Fruit fly (Drosophila melanogaster): ENCODE data around the gene CG14891.

The CG14891 gene

DNA sequence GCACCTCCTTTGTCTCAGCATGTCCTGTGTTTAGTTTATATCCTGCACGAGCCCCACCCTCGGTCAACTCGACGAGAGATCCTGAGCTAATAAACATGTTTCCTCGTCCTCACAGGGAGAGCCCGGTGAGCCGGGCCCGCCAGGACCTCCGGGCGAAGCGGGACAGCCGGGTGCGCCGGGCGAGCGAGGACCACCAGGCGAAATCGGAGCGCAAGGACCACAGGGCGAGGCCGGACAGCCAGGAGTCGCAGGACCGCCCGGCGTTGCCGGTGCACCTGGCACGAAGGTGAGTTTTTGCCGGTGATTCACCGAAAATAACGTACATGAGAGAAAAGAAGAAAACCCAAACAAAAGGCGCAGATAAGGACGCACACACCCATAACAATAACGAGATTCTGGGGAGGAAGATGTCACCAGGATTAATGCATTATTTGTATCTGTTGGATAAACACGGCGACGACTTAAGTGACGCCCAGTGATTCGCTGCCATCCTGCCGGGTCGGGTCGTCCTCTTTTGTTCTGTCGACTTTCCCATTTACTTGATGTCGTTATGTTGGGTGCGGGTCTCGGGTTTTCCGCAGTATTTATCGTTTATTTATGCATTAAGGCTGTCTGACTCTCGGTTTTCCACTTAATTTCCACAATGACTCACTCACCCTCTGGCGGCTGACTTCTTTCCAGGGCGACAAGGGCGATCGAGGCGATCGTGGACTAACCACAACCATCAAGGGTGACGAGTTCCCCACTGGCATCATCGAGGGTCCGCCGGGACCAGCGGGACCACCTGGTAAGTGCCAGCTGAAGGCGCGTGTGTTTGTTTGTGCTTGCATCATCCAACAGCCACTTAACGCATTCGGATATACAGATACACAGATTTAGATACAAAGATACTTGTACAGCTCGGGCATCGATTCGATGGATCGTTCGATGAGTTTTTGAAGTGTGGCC is 19.4 kb upstream of the CG14891 start:
- no peak for TF ChIP-seq noc (tag; optimal IDR thresholded peaks at IDR 0.05)

DNA sequence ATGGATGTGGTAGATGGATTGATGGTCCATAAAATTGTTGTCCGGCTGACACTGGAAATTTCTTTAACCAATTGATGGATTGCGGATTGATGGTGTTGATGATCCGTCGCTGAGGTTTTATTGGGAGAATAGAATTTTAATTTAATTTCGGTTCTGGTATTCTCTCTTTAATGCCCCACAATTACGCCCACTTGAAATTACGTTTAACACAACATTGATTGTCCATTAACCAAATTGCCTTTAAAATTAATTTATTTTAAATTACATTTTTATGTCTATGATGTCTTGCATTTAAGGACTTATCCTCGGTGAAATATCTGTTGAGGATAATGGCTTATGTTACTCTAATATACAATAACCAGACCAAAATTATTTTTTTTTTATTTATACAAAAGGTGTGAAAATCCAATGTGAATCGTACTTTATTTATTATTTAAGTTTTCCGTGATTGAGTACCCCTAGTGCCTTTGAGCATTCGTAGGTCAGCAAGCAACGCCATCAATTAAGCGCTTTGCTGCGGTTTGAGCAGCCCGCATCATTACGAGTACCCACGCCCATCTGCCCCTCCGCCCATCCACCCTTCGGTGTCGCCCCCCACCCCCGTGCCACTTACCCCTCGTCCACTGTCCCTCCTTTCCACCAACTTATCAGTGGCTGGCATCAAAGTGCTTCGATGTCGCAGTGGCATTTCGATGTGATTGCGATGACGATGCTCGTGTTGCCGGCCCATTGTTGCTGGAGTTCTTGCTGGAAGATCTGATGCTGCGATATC is 17.7 kb upstream of the CG14891 start:
- no peak for TF ChIP-seq noc (tag; optimal IDR thresholded peaks at IDR 0.05)

DNA sequence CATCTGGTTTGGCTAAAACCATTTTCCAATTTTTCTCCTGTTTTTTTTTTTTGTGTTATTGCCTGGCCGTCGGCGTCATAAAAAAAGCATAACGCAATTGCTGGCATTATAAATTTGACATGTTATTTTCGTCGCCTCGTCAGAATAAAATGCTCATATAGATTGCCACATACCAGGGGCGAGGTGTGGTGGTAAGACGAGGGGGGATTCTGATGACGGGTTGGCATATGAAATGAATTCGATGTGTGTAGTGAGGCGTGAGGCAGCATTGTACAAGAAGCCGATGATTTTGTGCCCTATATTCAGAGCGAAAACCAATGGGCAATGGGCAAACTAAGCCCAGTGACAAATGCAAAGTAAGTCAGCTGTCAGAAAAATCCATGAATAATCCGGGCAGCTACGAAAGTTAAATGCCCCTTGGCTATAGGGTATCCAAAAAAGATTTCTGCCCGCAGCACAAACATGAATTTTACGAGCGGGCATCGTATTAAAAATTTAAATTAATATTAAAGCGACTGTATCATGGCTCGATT is 12.6 kb upstream of the CG14891 start:
- no peak for TF ChIP-seq noc (tag; optimal IDR thresholded peaks at IDR 0.05)

DNA sequence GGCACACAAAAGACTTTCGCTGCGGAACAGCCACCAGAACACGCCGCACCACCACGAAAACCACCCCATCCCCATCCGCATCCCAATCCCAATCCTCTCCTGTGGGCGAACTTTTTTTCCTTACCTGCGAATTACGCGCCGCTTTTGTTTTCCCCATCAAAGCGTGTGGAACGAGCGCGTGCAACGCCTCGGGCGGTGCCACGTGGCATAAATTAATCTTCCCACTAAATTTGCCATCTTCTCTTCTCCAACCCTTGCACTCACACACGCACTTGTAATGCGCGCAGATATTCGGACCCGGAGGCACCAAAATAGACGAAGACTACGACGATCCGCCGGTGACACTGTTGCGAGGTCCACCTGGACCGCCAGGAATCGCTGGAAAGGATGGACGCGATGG is 6.5 kb upstream of the CG14891 start:
- no peak for TF ChIP-seq noc (tag; optimal IDR thresholded peaks at IDR 0.05)

DNA sequence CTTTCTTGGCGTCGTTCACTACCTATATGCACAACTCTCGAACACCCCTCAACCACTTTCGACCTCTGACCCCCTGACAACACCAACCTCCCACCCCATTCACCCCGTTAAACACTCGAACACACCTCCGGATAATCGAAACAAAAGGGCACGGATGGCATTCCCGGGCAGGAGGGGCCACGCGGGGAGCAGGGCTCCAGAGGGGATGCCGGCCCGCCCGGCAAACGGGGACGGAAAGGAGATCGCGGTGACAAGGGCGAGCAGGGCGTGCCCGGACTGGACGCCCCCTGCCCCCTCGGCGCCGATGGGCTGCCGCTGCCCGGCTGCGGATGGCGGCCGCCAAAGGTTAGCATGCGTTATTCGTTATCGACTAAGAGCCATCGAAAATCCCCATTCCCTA is 2.0 kb upstream of the CG14891 start:
- no peak for TF ChIP-seq noc (tag; optimal IDR thresholded peaks at IDR 0.05)

DNA sequence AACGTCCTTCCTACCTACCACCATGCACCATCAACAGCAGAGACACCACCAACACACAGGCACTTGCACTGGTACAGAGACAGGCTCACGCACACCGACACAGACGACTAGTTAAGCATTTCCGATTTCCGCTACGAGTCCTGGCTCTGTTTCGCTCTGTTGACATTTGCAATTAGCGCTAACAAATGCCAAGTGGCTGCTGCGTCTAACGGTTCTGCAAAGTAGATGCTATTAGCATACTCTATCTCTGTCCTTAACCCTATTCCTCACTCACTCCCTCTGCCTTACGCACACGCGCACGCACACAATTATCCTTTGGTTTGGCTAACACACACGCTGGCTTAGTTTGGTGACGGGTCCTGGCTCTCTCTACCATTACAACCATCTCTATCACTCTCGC is 831 bp upstream of the CG14891 start:
- no peak for TF ChIP-seq noc (tag; optimal IDR thresholded peaks at IDR 0.05)

DNA sequence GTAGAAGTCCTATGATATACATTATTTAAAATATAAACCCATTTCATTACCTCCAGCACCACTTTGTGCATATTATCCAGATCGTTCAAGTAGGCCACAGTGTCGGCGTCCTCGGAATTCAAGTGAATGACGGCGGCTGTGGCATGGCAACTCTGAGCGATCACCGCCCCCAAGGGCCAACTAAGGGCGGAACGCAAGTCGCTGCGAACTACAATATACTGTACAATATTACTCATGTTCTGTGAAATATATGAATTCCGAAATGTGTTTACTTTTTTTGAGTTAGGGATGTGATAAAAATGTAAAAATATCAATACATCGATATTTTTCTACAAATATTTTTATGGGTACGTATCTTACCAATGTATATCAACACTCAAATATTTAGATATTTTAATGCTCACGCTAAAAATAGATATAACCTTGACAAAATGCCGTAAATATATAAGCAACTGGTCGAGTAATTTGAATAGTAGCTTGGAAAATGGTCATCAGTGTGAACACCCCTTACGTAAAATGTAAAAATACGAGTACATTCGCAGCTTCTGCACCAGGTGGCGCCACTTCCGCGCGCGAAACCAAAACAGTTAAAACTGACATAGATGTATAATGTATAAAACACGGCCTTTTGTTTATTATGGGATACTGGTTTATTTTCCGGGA is 2.3 kb downstream of the CG14891 start, which contains the start of gene CG14903:
CG14903 (minus strand) TSS at position 270 of the 663 bp plus-strand sequence.
- TF ChIP-seq noc (tag; optimal IDR thresholded peaks at IDR 0.05), result no peak

DNA sequence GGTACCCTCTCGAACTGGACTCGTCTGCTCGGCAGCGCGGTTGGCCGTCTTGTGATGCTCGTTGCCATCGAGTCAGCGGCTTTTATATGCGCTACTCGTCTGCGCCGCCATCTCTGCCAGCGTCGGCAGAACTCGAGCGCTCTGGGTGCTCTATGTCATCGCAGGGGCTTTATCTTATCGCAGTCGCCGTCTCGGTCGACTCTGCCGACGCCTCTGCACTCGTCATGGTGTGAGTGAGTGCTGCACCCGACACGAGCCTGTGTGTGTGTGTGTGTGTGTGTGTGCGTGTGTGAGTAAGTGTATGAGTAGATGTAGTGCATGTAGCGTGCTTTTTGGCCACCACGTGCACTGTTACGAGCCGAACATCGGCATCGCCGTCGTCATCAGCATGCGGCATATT is 12.3 kb downstream of the CG14891 start, which contains the start of gene Scp2:
Scp2 (minus strand) TSS at position 59 of the 400 bp plus-strand sequence.
- no peak for TF ChIP-seq noc (tag; optimal IDR thresholded peaks at IDR 0.05)

DNA sequence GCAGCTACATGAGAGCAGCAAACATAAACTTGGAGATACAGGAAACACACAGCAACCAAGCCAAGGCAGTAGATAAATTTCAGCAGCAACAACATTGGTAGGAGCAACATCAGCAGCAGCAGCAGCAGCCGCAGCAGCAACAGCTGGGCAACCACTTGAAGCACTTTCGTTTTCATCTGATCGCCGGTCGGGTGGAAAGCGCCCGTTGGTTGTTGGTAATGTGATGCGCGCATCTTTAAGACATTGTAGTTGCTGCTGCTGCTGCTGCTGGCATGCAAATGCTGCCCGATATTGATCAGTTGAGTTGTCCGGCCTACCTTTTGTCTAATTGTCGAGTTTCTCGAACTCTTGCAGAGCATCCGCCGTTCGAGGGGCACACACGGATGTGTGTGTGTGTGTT is 20.1 kb downstream of the CG14891 start:
- no peak for TF ChIP-seq noc (tag; optimal IDR thresholded peaks at IDR 0.05)

DNA sequence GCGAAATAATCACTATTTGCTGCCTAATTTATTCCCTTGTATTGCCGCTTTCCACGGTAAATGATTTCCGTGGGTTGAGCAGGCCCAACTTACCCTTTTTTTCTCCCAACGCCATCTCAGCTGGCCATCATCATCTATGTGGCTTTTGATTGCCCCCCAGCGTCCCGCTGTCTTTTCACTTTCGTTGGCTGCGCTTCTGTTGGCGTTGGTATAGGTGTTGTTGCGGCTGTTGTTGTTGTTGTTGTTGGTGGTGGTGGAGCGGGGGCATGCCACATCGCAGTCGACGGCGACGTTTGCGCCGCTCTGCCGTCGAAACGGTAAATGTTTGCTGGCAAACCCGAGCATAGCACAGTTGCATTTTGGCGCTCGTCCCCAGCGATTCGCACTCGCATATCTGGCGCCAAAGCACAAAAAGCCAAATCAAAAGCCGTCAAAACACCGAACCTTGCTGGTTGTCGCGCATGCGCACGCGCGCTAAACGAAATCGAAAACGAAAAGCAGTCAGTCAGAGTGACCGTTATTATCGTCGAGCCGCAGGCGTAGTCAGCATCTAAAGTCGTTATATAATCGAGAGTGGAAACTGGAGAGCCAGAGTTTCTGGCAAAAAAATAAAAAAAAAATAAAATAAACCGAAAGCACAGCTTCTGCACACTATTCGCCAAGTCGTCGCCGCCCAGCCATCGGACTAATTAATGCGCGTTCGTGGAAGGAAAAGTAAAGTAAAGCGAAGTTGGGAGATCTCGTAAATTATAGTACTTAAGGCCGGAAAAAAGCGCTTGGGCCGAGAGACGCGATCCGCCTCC is 22.9 kb downstream of the CG14891 start, which contains the start of gene CG14892:
CG14892 (plus strand) TSS at position 359 of the 803 bp plus-strand sequence.
- TF ChIP-seq noc (tag; optimal IDR thresholded peaks at IDR 0.05), result no peak

DNA sequence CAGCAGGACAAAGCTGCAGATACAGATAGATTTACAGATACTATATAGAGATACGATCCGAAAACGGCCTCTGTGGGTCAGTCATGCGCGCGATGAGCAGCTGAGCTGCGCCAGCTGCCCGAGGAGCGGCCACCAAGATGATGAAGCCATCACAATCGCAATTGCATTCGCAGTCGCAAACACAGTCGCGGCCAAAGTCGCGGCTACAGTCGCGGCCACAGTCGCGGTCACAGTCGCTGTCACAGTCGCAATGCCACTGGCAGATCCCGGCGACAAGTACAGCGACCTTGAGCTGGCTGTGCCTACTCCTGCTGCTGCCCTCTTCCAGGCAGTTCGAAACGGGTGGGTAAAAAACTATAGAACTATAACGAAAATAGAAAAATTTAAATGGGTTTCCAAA is 23.6 kb downstream of the CG14891 start:
- no peak for TF ChIP-seq noc (tag; optimal IDR thresholded peaks at IDR 0.05)

DNA sequence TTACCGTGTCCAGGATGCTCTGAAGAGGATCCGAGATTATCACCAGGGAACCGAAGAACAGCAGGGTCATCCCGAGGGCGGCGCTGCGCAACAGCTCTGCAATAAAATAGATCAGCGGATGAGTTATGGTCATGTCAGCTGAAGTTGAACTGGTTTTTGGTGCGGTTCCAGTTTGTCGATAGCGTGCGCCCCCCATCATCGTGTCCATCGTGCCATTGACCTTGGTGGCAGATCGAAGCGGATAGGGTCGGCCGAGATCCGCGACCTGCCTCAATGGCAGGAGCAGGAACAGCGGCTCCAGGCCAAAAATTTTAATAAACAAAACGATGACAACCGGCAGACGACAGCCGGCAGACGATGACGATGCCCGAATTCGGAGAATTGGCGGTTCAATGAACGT is 28.3 kb downstream of the CG14891 start:
- TF ChIP-seq noc (tag; optimal IDR thresholded peaks at IDR 0.05), result no peak

DNA sequence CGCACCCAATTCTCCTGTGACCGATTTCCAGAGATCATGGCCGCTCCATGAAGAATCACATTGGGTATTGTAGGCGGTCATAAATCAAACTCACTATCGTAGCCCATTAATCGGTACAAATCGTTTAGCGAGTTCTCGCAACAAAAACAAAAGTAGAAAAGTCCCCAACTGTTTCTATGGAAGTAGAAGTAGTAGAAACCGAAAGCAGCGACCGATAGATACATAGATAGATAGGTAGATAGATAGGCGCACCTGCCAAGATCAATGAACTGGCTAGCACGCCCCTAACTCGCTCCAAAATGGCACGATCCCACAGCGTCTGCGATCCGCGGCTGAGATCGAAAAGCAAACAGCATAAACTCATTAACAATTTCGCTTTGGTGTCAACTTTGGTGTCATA is 29.4 kb downstream of the CG14891 start:
- TF ChIP-seq noc (tag; optimal IDR thresholded peaks at IDR 0.05), result no peak

DNA sequence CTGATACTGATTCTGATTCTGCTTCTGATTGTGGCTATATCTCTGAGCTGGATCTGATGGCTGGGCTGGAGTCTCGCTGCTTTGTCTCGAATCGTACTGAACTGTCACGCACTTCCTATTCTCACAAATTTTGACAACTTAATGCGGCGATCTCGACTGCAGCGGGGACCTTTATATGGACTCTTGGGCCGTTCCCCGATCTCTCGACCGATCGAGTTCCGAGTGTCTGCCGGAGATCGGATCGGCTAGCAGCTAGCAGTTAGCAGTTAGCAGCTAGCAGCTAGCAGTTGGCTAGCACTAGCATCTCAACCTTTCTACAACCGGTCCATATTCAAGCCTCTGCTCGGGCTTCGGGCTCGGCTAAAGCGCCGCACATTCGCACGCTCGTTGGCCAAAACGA is 33.4 kb downstream of the CG14891 start, which contains the start of gene CG10345:
CG10345 (minus strand) TSS at position 147 of the 400 bp plus-strand sequence.
- no peak for TF ChIP-seq noc (tag; optimal IDR thresholded peaks at IDR 0.05)

DNA sequence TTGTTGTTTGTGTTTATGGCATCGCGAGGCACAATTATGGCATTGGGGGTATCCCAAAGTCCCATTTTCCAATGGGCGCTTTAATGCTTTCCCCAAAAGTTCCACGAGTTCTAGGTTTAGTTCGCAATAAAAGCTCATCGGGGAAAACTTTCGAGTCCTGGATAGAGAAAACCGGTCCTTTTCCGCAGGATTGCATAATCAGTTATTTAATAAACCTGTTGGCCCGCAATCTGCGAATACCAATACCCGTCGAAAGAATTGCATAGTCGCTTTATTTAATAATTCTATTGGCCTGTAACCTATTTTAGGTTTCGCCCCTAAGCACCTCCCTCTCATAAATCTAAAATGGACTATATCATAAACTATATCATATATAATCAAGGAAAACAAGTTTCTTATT is 34.6 kb downstream of the CG14891 start:
- TF ChIP-seq noc (tag; optimal IDR thresholded peaks at IDR 0.05), result no peak
